Worm (Caenorhabditis elegans) whole organism, L4 larva: ENCODE data around the gene sra-10.
A peak's percentile ranks its signal among the peaks of the same experiment; 100 is the strongest.

ENCODE experiments used
- ceh-28 ChIP-seq: fragments of 150-350 bp; optimal IDR thresholded peaks from 2 replicates; lab custom pipeline; 2014; ENCODE audit warnings: missing biosample characterization, missing genetic modification reagents, missing genetic modification characterization
- madf-9 ChIP-seq: fragments of 200-800 bp; sonication (Bioruptor generic); conservative IDR thresholded peaks from 2 replicates; pipeline ENCODE4 v1.3.6; 2022; ENCODE audit warnings: missing genetic modification reagents, missing genetic modification characterization, missing compliant biosample characterization

- TF ChIP-seq ceh-28 (tag; lab: Kevin White, UChicago), result no peak
- TF ChIP-seq madf-9, result peak; percentile 42; the same call in 1 of the 2 replicates
Measured at ce11 chrII:10851110-10851509, 43.8 kb downstream of the sra-10 start.
